Fruit fly (Drosophila melanogaster) whole organism, embryonic: Measurements from ENCODE around the gene ND-B16.6.

Source experiments
- CG1647 ChIP-seq: fragments of 200-800 bp; sonication (Bioruptor generic); optimal IDR thresholded peaks from 3 replicates; lab custom pipeline; 2016; ENCODE audit warnings: missing biosample characterization, missing genetic modification characterization
- CG32767 ChIP-seq: fragments of 200-800 bp; sonication (Bioruptor generic); IDR thresholded peaks from 2 replicates; pipeline ENCODE4 v1.3.6; 2022; ENCODE audit warnings: missing biosample characterization, missing genetic modification characterization
- cwo ChIP-seq: fragments of 200-800 bp; sonication (Bioruptor generic); optimal IDR thresholded peaks from 3 replicates; lab custom pipeline; 2017; ENCODE audit warnings: missing biosample characterization, missing genetic modification characterization, mild to moderate bottlenecking, moderate library complexity, missing genetic modification reagents
- esg ChIP-seq: fragments of 200-800 bp; sonication (Bioruptor generic); conservative IDR thresholded peaks from 2 replicates; pipeline ENCODE4 v1.3.6; 2022; ENCODE audit warnings: missing biosample characterization, missing genetic modification characterization

- TF ChIP-seq esg (GFP tag; lab: Robert Waterston, UW) (peak; percentile 31; the same call in 1 of the 2 replicates), CG1647 (GFP tag; lab: Kevin White, UChicago) (no peak), cwo (no peak), CG32767 (GFP tag; lab: Robert Waterston, UW) (0 out of 2 replicates have a peak, but pooled peaks have one; percentile 53)
Observed at dm6 chrX:6343786-6344537, 6.2 kb downstream of the ND-B16.6 start.
